Fruit fly (Drosophila melanogaster) whole organism, embryonic: ENCODE data around the gene CG13699.

Experiments
- Asciz ChIP-seq: fragments of 200-800 bp; sonication (Bioruptor generic); optimal IDR thresholded peaks from 2 replicates; lab custom pipeline; 2017; ENCODE audit warnings: missing biosample characterization, mild to moderate bottlenecking, missing genetic modification characterization, missing genetic modification reagents
- C15 ChIP-seq: fragments of 200-800 bp; sonication (Bioruptor generic); IDR thresholded peaks from 3 replicates; pipeline ENCODE4 v1.3.6; 2022; ENCODE audit warnings: missing biosample characterization, missing genetic modification characterization
- CG11085 ChIP-seq: fragments of 200-800 bp; sonication (Bioruptor generic); IDR thresholded peaks from 2 replicates; pipeline ENCODE4 v1.3.6; 2022; ENCODE audit warnings: missing biosample characterization, missing genetic modification characterization
- CG14667 ChIP-seq: fragments of 200-800 bp; sonication (Bioruptor generic); IDR thresholded peaks from 2 replicates; pipeline ENCODE4 v1.3.6; 2022; ENCODE audit warnings: missing biosample characterization, missing genetic modification characterization
- CG15514 ChIP-seq: fragments of 200-800 bp; sonication (Bioruptor generic); optimal IDR thresholded peaks from 3 replicates; lab custom pipeline; 2017; ENCODE audit warnings: missing biosample characterization, missing genetic modification characterization, mild to moderate bottlenecking, moderate library complexity, missing genetic modification reagents
- CG1602 ChIP-seq: fragments of 200-800 bp; sonication (Bioruptor generic); optimal IDR thresholded peaks from 3 replicates; lab custom pipeline; 2016; ENCODE audit warnings: missing biosample characterization, missing genetic modification characterization
- CG17802 ChIP-seq: fragments of 200-800 bp; sonication (Bioruptor generic); optimal IDR thresholded peaks from 2 replicates; lab custom pipeline; 2018; ENCODE audit warnings: missing biosample characterization, mild to moderate bottlenecking, missing genetic modification characterization, moderate library complexity
- CG2678 ChIP-seq: fragments of 200-800 bp; sonication (Bioruptor generic); optimal IDR thresholded peaks from 3 replicates; lab custom pipeline; 2019; ENCODE audit warnings: missing biosample characterization, mild to moderate bottlenecking, missing genetic modification characterization, moderate library complexity
- CG3065 ChIP-seq: fragments of 200-800 bp; sonication (Bioruptor generic); optimal IDR thresholded peaks from 2 replicates; lab custom pipeline; 2016; ENCODE audit warnings: missing biosample characterization, missing genetic modification characterization
- CG32772 ChIP-seq: fragments of 200-800 bp; sonication (Bioruptor generic); IDR thresholded peaks from 2 replicates; pipeline ENCODE4 v1.3.6; 2022; ENCODE audit warnings: missing biosample characterization, missing genetic modification characterization
- CG3407 ChIP-seq: fragments of 200-800 bp; sonication (Bioruptor generic); optimal IDR thresholded peaks from 2 replicates; lab custom pipeline; 2018; ENCODE audit warnings: missing biosample characterization, mild to moderate bottlenecking, missing genetic modification characterization
- CG34224 ChIP-seq: fragments of 200-800 bp; sonication (Bioruptor generic); IDR thresholded peaks from 3 replicates; pipeline ENCODE4 v1.3.6; 2022; ENCODE audit warnings: missing biosample characterization, missing genetic modification characterization; ENCODE audit not compliant: partially characterized antibody
- CG4730 ChIP-seq: fragments of 200-800 bp; sonication (Bioruptor generic); IDR thresholded peaks from 2 replicates; pipeline ENCODE4 v1.3.6; 2022; ENCODE audit warnings: missing biosample characterization, missing genetic modification characterization
- CG6254 ChIP-seq: fragments of 200-800 bp; sonication (Bioruptor generic); optimal IDR thresholded peaks from 3 replicates; lab custom pipeline; 2017; ENCODE audit warnings: mild to moderate bottlenecking, missing biosample characterization, missing genetic modification reagents, missing genetic modification characterization
- CG8089 ChIP-seq: fragments of 200-800 bp; sonication (Bioruptor generic); optimal IDR thresholded peaks from 3 replicates; lab custom pipeline; 2016; ENCODE audit warnings: missing biosample characterization, missing genetic modification characterization
- Camta ChIP-seq: fragments of 200-800 bp; sonication (Bioruptor generic); optimal IDR thresholded peaks from 2 replicates; lab custom pipeline; 2016; ENCODE audit warnings: missing biosample characterization, missing genetic modification characterization
- D19B ChIP-seq: fragments of 200-800 bp; sonication (Bioruptor generic); optimal IDR thresholded peaks from 2 replicates; lab custom pipeline; 2017; ENCODE audit warnings: missing biosample characterization, mild to moderate bottlenecking, missing genetic modification characterization
- Dfd ChIP-seq, 2 experiments: fragments of >200 bp; optimal IDR thresholded peaks; 2 replicates each; lab custom pipeline; 2017; ENCODE audit warnings: missing biosample characterization in 2 of 2, missing genetic modification characterization in 2 of 2
- Ets97D ChIP-seq: fragments of 200-800 bp; sonication (Bioruptor generic); optimal IDR thresholded peaks from 3 replicates; lab custom pipeline; 2016; ENCODE audit warnings: missing biosample characterization, missing genetic modification characterization
- HHEX ChIP-seq: fragments of 200-800 bp; sonication (Bioruptor generic); optimal IDR thresholded peaks from 3 replicates; lab custom pipeline; 2017; ENCODE audit warnings: missing biosample characterization, mild to moderate bottlenecking, missing genetic modification characterization, missing genetic modification reagents
- Hand ChIP-seq: fragments of 200-800 bp; sonication (Bioruptor generic); optimal IDR thresholded peaks from 2 replicates; lab custom pipeline; 2017; ENCODE audit warnings: mild to moderate bottlenecking, missing biosample characterization, missing genetic modification reagents, missing genetic modification characterization
- Hmr ChIP-seq: fragments of 200-800 bp; sonication (Bioruptor generic); optimal IDR thresholded peaks from 3 replicates; lab custom pipeline; 2017; ENCODE audit warnings: mild to moderate bottlenecking, missing biosample characterization, missing genetic modification reagents, missing genetic modification characterization
- Lhr ChIP-seq: fragments of 200-800 bp; sonication (Bioruptor generic); optimal IDR thresholded peaks from 3 replicates; lab custom pipeline; 2017; ENCODE audit warnings: mild to moderate bottlenecking, missing biosample characterization, missing genetic modification reagents, missing genetic modification characterization
- Mes4 ChIP-seq: fragments of 200-800 bp; sonication (Bioruptor generic); optimal IDR thresholded peaks from 2 replicates; lab custom pipeline; 2016; ENCODE audit warnings: missing biosample characterization, missing genetic modification characterization
- Mrtf ChIP-seq: fragments of 200-800 bp; sonication (Bioruptor generic); IDR thresholded peaks from 3 replicates; pipeline ENCODE4 v1.3.6; 2022; ENCODE audit warnings: missing biosample characterization, missing genetic modification characterization
- NC2α ChIP-seq: fragments of 200-800 bp; sonication (Bioruptor generic); optimal IDR thresholded peaks from 2 replicates; lab custom pipeline; 2016; ENCODE audit warnings: missing biosample characterization, missing genetic modification characterization
- Oli ChIP-seq: fragments of 200-800 bp; sonication (Bioruptor generic); optimal IDR thresholded peaks from 2 replicates; lab custom pipeline; 2018; ENCODE audit warnings: missing biosample characterization, mild to moderate bottlenecking, missing genetic modification characterization, moderate library complexity
- Sox102F ChIP-seq: fragments of 200-800 bp; sonication (Bioruptor generic); optimal IDR thresholded peaks from 2 replicates; lab custom pipeline; 2018; ENCODE audit warnings: missing biosample characterization, mild to moderate bottlenecking, missing genetic modification characterization, moderate library complexity
- Ssrp ChIP-seq: fragments of 200-800 bp; sonication (Bioruptor generic); optimal IDR thresholded peaks from 2 replicates; lab custom pipeline; 2018; ENCODE audit warnings: missing biosample characterization, mild to moderate bottlenecking, missing genetic modification characterization, moderate library complexity
- Xrp1 ChIP-seq: fragments of 200-800 bp; sonication (Bioruptor generic); IDR thresholded peaks from 2 replicates; pipeline ENCODE4 v1.3.6; 2022; ENCODE audit warnings: missing biosample characterization, missing genetic modification characterization
- aop ChIP-seq: fragments of 200-800 bp; sonication (Bioruptor generic); IDR thresholded peaks from 2 replicates; pipeline ENCODE4 v1.3.6; 2022; ENCODE audit warnings: missing biosample characterization, missing genetic modification characterization
- ash1 ChIP-seq: fragments of 200-800 bp; sonication (Bioruptor generic); optimal IDR thresholded peaks from 2 replicates; lab custom pipeline; 2018; ENCODE audit warnings: missing biosample characterization, mild to moderate bottlenecking, missing genetic modification characterization
- bsh ChIP-seq, 2 experiments: fragments of 200-800 bp; sonication (Bioruptor generic); optimal IDR thresholded peaks; 2 replicates each; lab custom pipeline; 2017 to 2018; ENCODE audit warnings: mild to moderate bottlenecking in 2 of 2, missing biosample characterization in 2 of 2, missing genetic modification characterization in 2 of 2, moderate library complexity in 1 of 2
- chn ChIP-seq: fragments of 200-800 bp; sonication (Bioruptor generic); optimal IDR thresholded peaks from 2 replicates; lab custom pipeline; 2016; ENCODE audit warnings: missing biosample characterization, missing genetic modification characterization
- corto ChIP-seq: fragments of 200-800 bp; sonication (Bioruptor generic); optimal IDR thresholded peaks from 2 replicates; lab custom pipeline; 2016; ENCODE audit warnings: missing biosample characterization, mild to moderate bottlenecking, missing genetic modification characterization, moderate library complexity
- hbn ChIP-seq: fragments of 200-800 bp; sonication (Bioruptor generic); IDR thresholded peaks from 2 replicates; pipeline ENCODE4 v1.3.6; 2022; ENCODE audit warnings: missing biosample characterization, missing genetic modification characterization; ENCODE audit not compliant: partially characterized antibody
- hkb ChIP-seq, 2 experiments: fragments of 200-800 bp in 1 of 2; fragments of >200 bp in 1 of 2; sonication (Bioruptor generic) in 1 of 2; IDR thresholded peaks in 1 of 2; optimal IDR thresholded peaks in 1 of 2; 2 replicates each; pipeline versions ENCODE4 v1.3.6 to Lab custom; 2017 to 2022; ENCODE audit warnings: missing biosample characterization in 1 of 2, missing genetic modification characterization in 1 of 2
- ind ChIP-seq: fragments of 200-800 bp; sonication (Bioruptor generic); optimal IDR thresholded peaks from 3 replicates; lab custom pipeline; 2016; ENCODE audit warnings: missing biosample characterization, missing genetic modification characterization
- kay ChIP-seq: fragments of 200-800 bp; sonication (Bioruptor generic); optimal IDR thresholded peaks from 2 replicates; lab custom pipeline; 2016; ENCODE audit warnings: missing biosample characterization, missing genetic modification characterization
- lab ChIP-seq: fragments of 200-800 bp; sonication (Bioruptor generic); optimal IDR thresholded peaks from 3 replicates; lab custom pipeline; 2017; ENCODE audit warnings: missing biosample characterization, missing genetic modification characterization, mild to moderate bottlenecking, moderate library complexity, missing genetic modification reagents
- lbe ChIP-seq: fragments of 200-800 bp; sonication (Bioruptor generic); optimal IDR thresholded peaks from 2 replicates; lab custom pipeline; 2016; ENCODE audit warnings: missing biosample characterization, mild to moderate bottlenecking, missing genetic modification characterization
- lov ChIP-seq, 2 experiments: fragments of 200-800 bp in 1 of 2; fragments of >200 bp in 1 of 2; sonication (Bioruptor generic) in 1 of 2; IDR thresholded peaks in 1 of 2; optimal IDR thresholded peaks in 1 of 2; 2 replicates in 1 of 2; 3 replicates in 1 of 2; pipeline versions ENCODE4 v1.3.6 to Lab custom; 2017 to 2022; ENCODE audit warnings: missing biosample characterization in 1 of 2, missing genetic modification characterization in 1 of 2
- salm ChIP-seq: fragments of 200-800 bp; sonication (Bioruptor generic); optimal IDR thresholded peaks from 2 replicates; lab custom pipeline; 2018; ENCODE audit warnings: missing biosample characterization, mild to moderate bottlenecking, missing genetic modification characterization
- schlank ChIP-seq: fragments of 200-800 bp; sonication (Bioruptor generic); optimal IDR thresholded peaks from 2 replicates; lab custom pipeline; 2018; ENCODE audit warnings: missing biosample characterization, mild to moderate bottlenecking, missing genetic modification characterization
- sens ChIP-seq: fragments of 200-800 bp; sonication (Bioruptor generic); peaks from one replicate; lab custom pipeline; 2016; ENCODE audit warnings: missing biosample characterization, missing genetic modification characterization
- sima ChIP-seq: fragments of 200-800 bp; sonication (Bioruptor generic); optimal IDR thresholded peaks from 2 replicates; lab custom pipeline; 2016; ENCODE audit warnings: missing biosample characterization, missing genetic modification characterization
- sr ChIP-seq: fragments of 200-800 bp; sonication (Bioruptor generic); IDR thresholded peaks from 3 replicates; pipeline ENCODE4 v1.3.6; 2022; ENCODE audit warnings: missing biosample characterization, missing genetic modification characterization
- ssp ChIP-seq: fragments of 200-800 bp; sonication (Bioruptor generic); IDR thresholded peaks from 2 replicates; pipeline ENCODE4 v1.3.6; 2022; ENCODE audit warnings: missing biosample characterization, missing genetic modification characterization
- yki ChIP-seq: fragments of >200 bp; optimal IDR thresholded peaks from 3 replicates; lab custom pipeline; 2018

The CG13699 gene

DNA sequence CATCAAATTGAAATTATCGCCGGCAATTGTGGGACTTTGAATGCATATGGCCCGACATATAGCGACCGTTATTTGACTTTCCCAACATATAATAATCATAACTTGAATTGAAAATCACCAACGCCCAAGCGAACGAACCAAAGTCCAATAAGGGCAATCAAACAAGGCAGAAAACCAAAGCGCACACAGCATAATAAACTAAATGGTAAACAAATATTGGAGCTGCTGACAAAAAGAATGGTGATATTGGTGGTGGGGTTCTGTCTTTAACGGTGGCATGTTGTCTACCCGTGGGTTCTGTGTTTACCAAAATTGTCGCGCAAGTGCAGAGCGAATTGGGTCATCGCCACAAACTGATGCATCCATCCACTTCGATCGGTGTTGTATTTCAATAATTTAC, 35.8 kb upstream of the CG13699 start (continued):
- TF ChIP-seq Dfd (GFP tag; optimal IDR thresholded peaks at IDR 0.05; lab: Kevin White, UChicago) = no peak
- no peak for TF ChIP-seq yki (lab: Kevin White, UChicago)
- no peak for TF ChIP-seq Mrtf (GFP tag; lab: Robert Waterston, UW)
- peak; percentile 57 for TF ChIP-seq sens (GFP tag; lab: Kevin White, UChicago)
- no peak for TF ChIP-seq lbe (GFP tag; lab: Kevin White, UChicago)
- TF ChIP-seq bsh (GFP tag; optimal IDR thresholded peaks at IDR 0.05; lab: Kevin White, UChicago) = peak in 1 of 2 experiments; percentile 40
- TF ChIP-seq CG11085 (GFP tag; lab: Robert Waterston, UW) = no peak
- peak; percentile 16 for TF ChIP-seq lab
- no peak for TF ChIP-seq Hand (GFP tag; lab: Kevin White, UChicago)
- no peak for TF ChIP-seq salm (tag; lab: Kevin White, UChicago)
- TF ChIP-seq hbn (GFP tag; lab: Robert Waterston, UW) = no peak
- TF ChIP-seq aop (GFP tag; lab: Robert Waterston, UW) = no peak
- peak; percentile 54 for TF ChIP-seq CG6254 (GFP tag; lab: Kevin White, UChicago)
- peak; percentile 2 for TF ChIP-seq CG8089 (GFP tag; lab: Kevin White, UChicago)
- TF ChIP-seq CG3407 (GFP tag; lab: Kevin White, UChicago) = peak; percentile 34
- no peak for TF ChIP-seq NC2α (GFP tag; lab: Kevin White, UChicago)
- TF ChIP-seq Lhr (GFP tag; lab: Kevin White, UChicago) = no peak
- TF ChIP-seq D19B (GFP tag; lab: Kevin White, UChicago) = no peak
- TF ChIP-seq lov (optimal IDR thresholded peaks at IDR 0.05; lab: Kevin White, UChicago) = no peak
- TF ChIP-seq lov (GFP tag; IDR thresholded peaks at IDR 0.05; lab: Robert Waterston, UW) = no peak
- TF ChIP-seq ssp (GFP tag; lab: Robert Waterston, UW) = no peak
- no peak for TF ChIP-seq CG15514 (GFP tag; lab: Kevin White, UChicago)
- TF ChIP-seq CG4730 (GFP tag; lab: Robert Waterston, UW) = no peak
- TF ChIP-seq ash1 (GFP tag; lab: Kevin White, UChicago) = no peak
- peak; percentile 5 for TF ChIP-seq CG2678 (tag; lab: Kevin White, UChicago)
- no peak for TF ChIP-seq sima (GFP tag; lab: Kevin White, UChicago)
- no peak for TF ChIP-seq CG3065 (GFP tag; lab: Kevin White, UChicago)
- TF ChIP-seq Xrp1 (GFP tag; lab: Robert Waterston, UW) = peak; percentile 44; the same call in 1 of the 2 replicates
- no peak for TF ChIP-seq schlank (tag; lab: Kevin White, UChicago)
- no peak for TF ChIP-seq Ets97D (GFP tag; lab: Kevin White, UChicago)
- TF ChIP-seq CG32772 (GFP tag; lab: Robert Waterston, UW) = no peak
- TF ChIP-seq Camta (GFP tag; lab: Kevin White, UChicago) = no peak
- no peak for TF ChIP-seq sr (GFP tag; lab: Robert Waterston, UW)
- TF ChIP-seq, all 482 proteins: peak for 31

dm6 chr3L:18194998-18195604, 32.8 kb upstream of the CG13699 start:
- TF ChIP-seq CG1602 (GFP tag; lab: Kevin White, UChicago) = no peak
- no peak for TF ChIP-seq Asciz (GFP tag; lab: Kevin White, UChicago)
- TF ChIP-seq ind (GFP tag; lab: Kevin White, UChicago) = no peak
- peak; percentile 54 for TF ChIP-seq sens (GFP tag; lab: Kevin White, UChicago)
- TF ChIP-seq C15 (GFP tag; lab: Robert Waterston, UW) = no peak
- no peak for TF ChIP-seq Lhr (GFP tag; lab: Kevin White, UChicago)
- TF ChIP-seq Ssrp (tag; lab: Kevin White, UChicago) = no peak
- peak; percentile 87 for TF ChIP-seq corto
- peak; percentile 31 for TF ChIP-seq Sox102F (GFP tag; lab: Kevin White, UChicago)
- no peak for TF ChIP-seq Mes4 (GFP tag; lab: Kevin White, UChicago)
- no peak for TF ChIP-seq Oli
- no peak for TF ChIP-seq hkb (optimal IDR thresholded peaks at IDR 0.05; lab: Kevin White, UChicago)
- TF ChIP-seq hkb (GFP tag; IDR thresholded peaks at IDR 0.05; lab: Robert Waterston, UW) = no peak
- no peak for TF ChIP-seq chn (GFP tag; lab: Kevin White, UChicago)
- no peak for TF ChIP-seq HHEX (GFP tag; lab: Kevin White, UChicago)
- TF ChIP-seq CG14667 (GFP tag; lab: Robert Waterston, UW) = no peak
- TF ChIP-seq kay (GFP tag; lab: Kevin White, UChicago) = no peak
- TF ChIP-seq Hmr (GFP tag; lab: Kevin White, UChicago) = no peak
- no peak for TF ChIP-seq CG34224
- TF ChIP-seq CG17802 (tag; lab: Kevin White, UChicago) = no peak
